Worm (Caenorhabditis elegans) whole organism, L4 larva: ENCODE results near the gene srlf-4.
A peak's percentile ranks its signal among the peaks of the same experiment; 100 is the strongest.

Source experiments
- D1046.2 ChIP-seq: fragments of 200-800 bp; sonication (Bioruptor generic); IDR thresholded peaks from 2 replicates; pipeline ENCODE4 v1.3.6; 2022; ENCODE audit warnings: missing genetic modification characterization, missing compliant biosample characterization
- R02D3.7 ChIP-seq: fragments of 150-350 bp; sonication (generic microtip); optimal IDR thresholded peaks from 3 replicates; lab custom pipeline; 2014; ENCODE audit warnings: missing biosample characterization, missing genetic modification characterization
- Y5F2A.4 ChIP-seq: fragments of 200-800 bp; sonication (Bioruptor generic); optimal IDR thresholded peaks from 2 replicates; lab custom pipeline; 2018; ENCODE audit warnings: mild to moderate bottlenecking, missing genetic modification characterization, missing compliant biosample characterization
- attf-4 ChIP-seq: sonication (generic microtip); optimal IDR thresholded peaks from 3 replicates; lab custom pipeline; 2017; ENCODE audit warnings: missing biosample characterization, missing genetic modification characterization
- ceh-62 ChIP-seq: sonication (generic microtip); optimal IDR thresholded peaks from 2 replicates; lab custom pipeline; 2017; ENCODE audit warnings: missing biosample characterization, missing genetic modification characterization
- ceh-82 ChIP-seq: sonication (generic microtip); optimal IDR thresholded peaks from 2 replicates; lab custom pipeline; 2017; ENCODE audit warnings: missing biosample characterization, missing genetic modification characterization
- ctbp-1 ChIP-seq: fragments of 200-800 bp; sonication (Bioruptor generic); IDR thresholded peaks from 2 replicates; pipeline ENCODE4 v1.3.6; 2022; ENCODE audit warnings: missing genetic modification reagents, missing genetic modification characterization, missing compliant biosample characterization
- daf-12 ChIP-seq: fragments of 150-350 bp; optimal IDR thresholded peaks from 2 replicates; lab custom pipeline; 2014; ENCODE audit warnings: missing biosample characterization, missing genetic modification reagents, missing genetic modification characterization
- daf-16 ChIP-seq, 3 experiments: sonication (generic microtip); optimal IDR thresholded peaks; 2 replicates each; lab custom pipeline; 2016 to 2017; ENCODE audit warnings: missing genetic modification characterization in 3 of 3, missing genetic modification reagents in 3 of 3, mild to moderate bottlenecking in 2 of 3, missing compliant biosample characterization in 2 of 3, missing biosample characterization in 1 of 3, moderate library complexity in 1 of 3
- daf-8 ChIP-seq: fragments of 200-800 bp; sonication (Bioruptor generic); IDR thresholded peaks from 2 replicates; pipeline ENCODE4 v1.3.6; 2022; ENCODE audit warnings: missing genetic modification characterization, missing compliant biosample characterization
- dmd-6 ChIP-seq: fragments of 200-800 bp; sonication (Bioruptor generic); IDR thresholded peaks from 2 replicates; pipeline ENCODE4 v1.3.6; 2022; ENCODE audit warnings: missing genetic modification reagents, missing genetic modification characterization, missing compliant biosample characterization
- dmd-9 ChIP-seq: fragments of 200-800 bp; sonication (Bioruptor generic); IDR thresholded peaks from 2 replicates; pipeline ENCODE4 v1.3.6; 2022; ENCODE audit warnings: missing genetic modification reagents, missing genetic modification characterization, missing compliant biosample characterization
- dve-1 ChIP-seq: sonication (generic microtip); optimal IDR thresholded peaks from 2 replicates; lab custom pipeline; 2017; ENCODE audit warnings: antibody characterized with exemption, mild to moderate bottlenecking, missing genetic modification characterization, missing compliant biosample characterization; ENCODE audit not compliant: insufficient read depth
- egl-27 ChIP-seq: sonication (generic microtip); optimal IDR thresholded peaks from 3 replicates; lab custom pipeline; 2017; ENCODE audit warnings: missing biosample characterization, missing genetic modification reagents, missing genetic modification characterization
- egl-43 ChIP-seq: fragments of 200-800 bp; sonication (Bioruptor generic); IDR thresholded peaks from 2 replicates; pipeline ENCODE4 v1.3.6; 2022; ENCODE audit warnings: missing genetic modification reagents, missing genetic modification characterization, missing compliant biosample characterization
- fkh-10 ChIP-seq: fragments of 150-350 bp; optimal IDR thresholded peaks from 2 replicates; lab custom pipeline; 2014; ENCODE audit warnings: missing biosample characterization, missing genetic modification reagents, missing genetic modification characterization
- hlh-11 ChIP-seq: fragments of 200-800 bp; sonication (Bioruptor generic); optimal IDR thresholded peaks from 2 replicates; lab custom pipeline; 2018; ENCODE audit warnings: mild to moderate bottlenecking, missing genetic modification characterization, missing compliant biosample characterization
- hlh-30 ChIP-seq: sonication (generic microtip); optimal IDR thresholded peaks from 2 replicates; lab custom pipeline; 2017; ENCODE audit warnings: antibody characterized with exemption, mild to moderate bottlenecking, missing genetic modification characterization, missing compliant biosample characterization; ENCODE audit not compliant: insufficient read depth
- lim-7 ChIP-seq: fragments of 200-800 bp; sonication (Bioruptor generic); IDR thresholded peaks from 2 replicates; pipeline ENCODE4 v1.3.6; 2022; ENCODE audit warnings: missing genetic modification characterization, missing compliant biosample characterization
- lin-1 ChIP-seq: fragments of 200-800 bp; sonication (Bioruptor generic); IDR thresholded peaks from 2 replicates; pipeline ENCODE4 v1.3.6; 2022; ENCODE audit warnings: missing genetic modification reagents, missing genetic modification characterization, missing compliant biosample characterization
- lin-15B ChIP-seq: fragments of 150-350 bp; sonication (generic microtip); optimal IDR thresholded peaks from 3 replicates; lab custom pipeline; 2014; ENCODE audit warnings: missing biosample characterization, missing genetic modification characterization
- lin-38 ChIP-seq: fragments of 200-800 bp; sonication (Bioruptor generic); IDR thresholded peaks from 2 replicates; pipeline ENCODE4 v1.3.6; 2022; ENCODE audit warnings: missing genetic modification reagents, missing genetic modification characterization, missing compliant biosample characterization
- lir-3 ChIP-seq: sonication (generic microtip); optimal IDR thresholded peaks from 2 replicates; lab custom pipeline; 2016; ENCODE audit warnings: mild to moderate bottlenecking, missing genetic modification characterization, missing compliant biosample characterization
- madf-5 ChIP-seq, 2 experiments: fragments of 200-800 bp; sonication (Bioruptor generic); IDR thresholded peaks; 2 replicates each; pipeline ENCODE4 v1.3.6; 2022; ENCODE audit warnings: missing compliant biosample characterization in 2 of 2, missing genetic modification characterization in 2 of 2
- mes-2 ChIP-seq: sonication (generic microtip); optimal IDR thresholded peaks from 2 replicates; lab custom pipeline; 2016; ENCODE audit warnings: missing genotype, mild to moderate bottlenecking, missing genetic modification characterization, missing compliant biosample characterization; ENCODE audit not compliant: poor library complexity, severe bottlenecking
- nhr-237 ChIP-seq: sonication (generic microtip); optimal IDR thresholded peaks from 2 replicates; lab custom pipeline; 2017; ENCODE audit warnings: missing biosample characterization, missing genetic modification characterization
- nhr-28 ChIP-seq: fragments of 150-350 bp; optimal IDR thresholded peaks from 2 replicates; lab custom pipeline; 2014; ENCODE audit warnings: missing biosample characterization, missing genetic modification characterization
- nhr-41 ChIP-seq: fragments of 200-800 bp; sonication (Bioruptor generic); IDR thresholded peaks from 2 replicates; pipeline ENCODE4 v1.3.6; 2022; ENCODE audit warnings: missing genetic modification reagents, missing genetic modification characterization, missing compliant biosample characterization
- nhr-48 ChIP-seq: sonication (generic microtip); optimal IDR thresholded peaks from 2 replicates; lab custom pipeline; 2016; ENCODE audit warnings: mild to moderate bottlenecking, missing genetic modification characterization, missing compliant biosample characterization
- nhr-77 ChIP-seq: fragments of 150-350 bp; optimal IDR thresholded peaks from 2 replicates; lab custom pipeline; 2014; ENCODE audit warnings: missing biosample characterization, missing genetic modification characterization
- php-3 ChIP-seq: fragments of 200-800 bp; sonication (Bioruptor generic); IDR thresholded peaks from 2 replicates; pipeline ENCODE4 v1.3.6; 2022; ENCODE audit warnings: missing genetic modification reagents, missing genetic modification characterization, missing compliant biosample characterization
- pqm-1 ChIP-seq: sonication (generic microtip); optimal IDR thresholded peaks from 2 replicates; lab custom pipeline; 2017; ENCODE audit warnings: missing biosample characterization, missing genetic modification characterization
- rbr-2 ChIP-seq: sonication (generic microtip); optimal IDR thresholded peaks from 2 replicates; lab custom pipeline; 2016; ENCODE audit warnings: missing genotype, missing genetic modification characterization, missing compliant biosample characterization
- skn-1 ChIP-seq: fragments of 150-350 bp; optimal IDR thresholded peaks from 2 replicates; lab custom pipeline; 2014; ENCODE audit warnings: missing biosample characterization, missing genetic modification characterization
- snpc-1.2 ChIP-seq: fragments of 200-800 bp; sonication (Bioruptor generic); IDR thresholded peaks from 2 replicates; pipeline ENCODE4 v1.3.6; 2022; ENCODE audit warnings: missing genetic modification reagents, missing genetic modification characterization, missing compliant biosample characterization
- tra-1 ChIP-seq: fragments of 200-800 bp; sonication (Bioruptor generic); IDR thresholded peaks from 2 replicates; pipeline ENCODE4 v1.3.6; 2022; ENCODE audit warnings: missing genetic modification reagents, missing genetic modification characterization, missing compliant biosample characterization
- vab-7 ChIP-seq: fragments of 200-800 bp; sonication (Bioruptor generic); IDR thresholded peaks from 2 replicates; pipeline ENCODE4 v1.3.6; 2022; ENCODE audit warnings: missing genetic modification reagents, missing genetic modification characterization, missing compliant biosample characterization
- zag-1 ChIP-seq: fragments of 150-350 bp; optimal IDR thresholded peaks from 2 replicates; lab custom pipeline; 2014; ENCODE audit warnings: missing biosample characterization, missing genetic modification characterization
- zfp-3 ChIP-seq: fragments of 200-800 bp; sonication (Bioruptor generic); conservative IDR thresholded peaks from 2 replicates; pipeline ENCODE4 v1.3.6; 2022; ENCODE audit warnings: missing genetic modification reagents, missing genetic modification characterization, missing compliant biosample characterization
- zip-11 ChIP-seq: fragments of 200-800 bp; sonication (Bioruptor generic); IDR thresholded peaks from 2 replicates; pipeline ENCODE4 v1.3.6; 2022; ENCODE audit warnings: missing genetic modification characterization, missing compliant biosample characterization
- zip-2 ChIP-seq: fragments of 150-350 bp; optimal IDR thresholded peaks from 2 replicates; lab custom pipeline; 2014; ENCODE audit warnings: missing biosample characterization, missing genetic modification characterization
- ztf-11 ChIP-seq: fragments of 150-350 bp; optimal IDR thresholded peaks from 2 replicates; lab custom pipeline; 2014; ENCODE audit warnings: missing biosample characterization, missing genetic modification characterization

Gene srlf-4

DNA sequence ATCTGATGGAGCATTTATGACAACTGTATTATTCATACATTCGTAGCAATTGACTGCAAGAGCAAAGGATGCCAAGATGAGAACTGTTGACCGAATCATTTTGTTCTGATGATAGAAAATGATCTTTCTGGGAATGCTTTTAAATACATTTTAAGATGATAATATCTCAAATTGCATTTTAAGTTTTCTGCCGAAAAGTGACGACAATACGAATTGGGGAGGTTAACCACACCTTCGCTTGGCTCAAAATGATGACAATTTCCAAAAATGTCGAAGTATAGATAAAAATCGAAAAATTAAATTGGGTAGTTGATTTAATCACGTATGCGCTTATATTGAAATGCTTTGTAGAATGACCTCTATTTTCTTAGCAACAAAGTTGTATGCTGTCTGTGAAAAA is 17.0 kb upstream of the srlf-4 start, which contains the start of gene dod-24:
TSS of gene dod-24 (minus strand) at position 101 of the 400 bp plus-strand sequence.
- TF ChIP-seq lir-3 (tag; lab: Kevin White, UChicago) (no peak), daf-8 (GFP tag; lab: Robert Waterston, UW) (no peak), ceh-62 (no peak), snpc-1.2 (GFP tag; lab: Robert Waterston, UW) (no peak), Y5F2A.4 (GFP tag; lab: Kevin White, UChicago) (no peak), madf-5 (GFP tag; IDR thresholded peaks at IDR 0.05; lab: Robert Waterston, UW) (no peak), lin-38 (GFP tag; lab: Robert Waterston, UW) (no peak)

DNA sequence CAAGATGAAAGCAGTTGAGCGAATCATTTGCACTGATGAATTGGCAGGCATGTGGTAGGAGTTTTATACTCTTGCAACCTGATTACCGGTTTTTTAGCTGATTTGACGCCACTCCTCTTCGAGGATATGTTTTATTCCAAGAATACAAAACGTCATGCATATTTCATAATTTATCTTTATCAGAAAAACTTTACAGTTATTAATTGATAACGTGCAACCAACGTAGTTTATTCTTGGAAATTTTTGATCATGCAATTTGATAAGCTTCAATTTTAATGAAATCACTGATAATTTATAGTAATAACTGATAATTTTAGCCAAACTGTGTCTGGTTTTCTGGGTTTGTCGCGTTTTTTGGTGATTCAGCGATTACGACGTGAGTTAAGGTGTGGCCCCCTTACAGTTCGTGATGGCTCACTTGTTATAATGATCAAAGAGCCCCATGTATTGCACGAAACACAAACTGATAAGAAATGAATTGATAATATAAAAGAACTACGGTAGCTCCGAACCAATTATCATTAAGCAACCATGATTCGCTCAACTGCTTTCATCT is 12.1 kb upstream of the srlf-4 start, which contains the start of the genes cld-1 and dod-21:
TSS of gene cld-1 (minus strand) at position 51 of the 556 bp plus-strand sequence.
TSS of gene dod-21 (plus strand) at position 518 of the 556 bp plus-strand sequence.
- no peak for TF ChIP-seq dmd-9
- TF ChIP-seq hlh-11 (tag; lab: Kevin White, UChicago): peak; percentile 83
- TF ChIP-seq mes-2: no peak
- no peak for TF ChIP-seq nhr-237 (tag; lab: Kevin White, UChicago)
- TF ChIP-seq Y5F2A.4 (GFP tag; lab: Kevin White, UChicago): no peak
- no peak for TF ChIP-seq daf-12 (tag; lab: Kevin White, UChicago)
- peak; percentile 31 for TF ChIP-seq pqm-1 (tag; lab: Kevin White, UChicago)
- peak; percentile 47 for TF ChIP-seq nhr-28 (tag; lab: Kevin White, UChicago)
- no peak for TF ChIP-seq zag-1 (tag; lab: Kevin White, UChicago)
- no peak for TF ChIP-seq attf-4
- peak; percentile 48; the same call in 1 of the 2 replicates for TF ChIP-seq php-3 (GFP tag; lab: Robert Waterston, UW)
- TF ChIP-seq nhr-77 (tag; lab: Kevin White, UChicago): peak; percentile 11
- no peak for TF ChIP-seq daf-16 (GFP tag; optimal IDR thresholded peaks at IDR 0.05; lab: Kevin White, UChicago)
- peak; percentile 47 for TF ChIP-seq daf-16 (tag; optimal IDR thresholded peaks at IDR 0.05; lab: Kevin White, UChicago)
- TF ChIP-seq dmd-6 (GFP tag; lab: Robert Waterston, UW): peak; percentile 64
- no peak for TF ChIP-seq lim-7 (GFP tag; lab: Robert Waterston, UW)
- TF ChIP-seq skn-1 (tag; lab: Kevin White, UChicago): no peak
- no peak for TF ChIP-seq ceh-82 (tag; lab: Kevin White, UChicago)
- 0 out of 2 replicates have a peak, but pooled peaks have one; percentile 20 for TF ChIP-seq lin-1 (GFP tag; lab: Robert Waterston, UW)
- TF ChIP-seq dve-1 (tag; lab: Kevin White, UChicago): peak; percentile 63
- TF ChIP-seq egl-27 (tag; lab: Kevin White, UChicago): no peak

DNA sequence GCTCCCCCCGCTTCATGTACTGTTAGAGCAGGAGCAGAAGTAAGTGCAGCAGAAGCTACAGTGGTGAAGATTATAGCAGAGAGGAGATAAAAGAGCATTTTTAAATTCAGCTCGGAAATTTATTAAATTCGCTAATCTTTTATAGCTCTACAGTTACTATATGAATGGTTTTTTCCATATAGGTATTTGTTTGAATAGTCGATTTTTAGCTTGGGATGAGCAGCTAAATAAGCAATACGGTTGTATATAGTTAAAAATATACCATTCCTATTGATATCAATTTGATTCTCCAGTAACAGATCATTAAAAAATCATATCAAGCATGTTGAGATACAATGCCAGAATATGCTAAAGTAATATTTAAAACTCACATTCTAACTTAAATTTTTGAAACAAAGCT is 2.4 kb upstream of the srlf-4 start, which contains the start of gene srlf-5:
TSS of gene srlf-5 (minus strand) at position 101 of the 400 bp plus-strand sequence.
- TF ChIP-seq ctbp-1 (GFP tag; lab: Robert Waterston, UW): no peak
- TF ChIP-seq, all 104 proteins: peak for 0

- TF ChIP-seq lin-15B (tag; lab: Kevin White, UChicago) (no peak), vab-7 (no peak), ctbp-1 (GFP tag; lab: Robert Waterston, UW) (no peak), nhr-28 (tag; lab: Kevin White, UChicago) (peak; percentile 8), ceh-62 (no peak), rbr-2 (tag; lab: Kevin White, UChicago) (no peak), dmd-6 (GFP tag; lab: Robert Waterston, UW) (peak; percentile 82), zip-11 (GFP tag; lab: Robert Waterston, UW) (no peak), fkh-10 (GFP tag; lab: Kevin White, UChicago) (no peak), attf-4 (no peak), daf-16 (GFP tag; optimal IDR thresholded peaks at IDR 0.05; lab: Kevin White, UChicago) (no peak), daf-16 (tag; optimal IDR thresholded peaks at IDR 0.05; lab: Kevin White, UChicago) (peak; percentile 64), php-3 (GFP tag; lab: Robert Waterston, UW) (peak; percentile 69), nhr-41 (GFP tag; lab: Robert Waterston, UW) (no peak), D1046.2 (GFP tag; lab: Robert Waterston, UW) (no peak), zag-1 (tag; lab: Kevin White, UChicago) (no peak), zip-2 (tag; lab: Kevin White, UChicago) (no peak), daf-8 (GFP tag; lab: Robert Waterston, UW) (no peak), ztf-11 (no peak), tra-1 (GFP tag; lab: Robert Waterston, UW) (no peak), dve-1 (tag; lab: Kevin White, UChicago) (no peak), pqm-1 (tag; lab: Kevin White, UChicago) (peak; percentile 73), zfp-3 (GFP tag; lab: Robert Waterston, UW) (no peak), R02D3.7 (no peak), hlh-11 (tag; lab: Kevin White, UChicago) (peak; percentile 46), hlh-30 (tag; lab: Kevin White, UChicago) (no peak), egl-43 (GFP tag; lab: Robert Waterston, UW) (no peak), nhr-48 (tag; lab: Kevin White, UChicago) (peak; percentile 67)
These were observed 3.2 kb downstream of the srlf-4 start, which contains the start of gene C32H11.4 for ce11 chrIV:12921027-12921426. Gene C32H11.4, plus strand, starts transcription at chrIV:12921264.
